Fruit fly (Drosophila melanogaster) whole organism, embryonic: Measurements from ENCODE around the gene CG14252.

Experiments used
- BEAF-32 ChIP-seq: fragments of 200-800 bp; sonication (Bioruptor generic); optimal IDR thresholded peaks from 3 replicates; lab custom pipeline; 2017; ENCODE audit warnings: missing biosample characterization, missing genetic modification characterization, mild to moderate bottlenecking, moderate library complexity, missing genetic modification reagents
- Blimp-1 ChIP-seq: fragments of 200-800 bp; sonication (Bioruptor generic); optimal IDR thresholded peaks from 3 replicates; lab custom pipeline; 2018; ENCODE audit warnings: missing biosample characterization, missing genetic modification characterization, mild to moderate bottlenecking, moderate library complexity, missing genetic modification reagents
- Bteb2 ChIP-seq: fragments of 200-800 bp; sonication (Bioruptor generic); optimal IDR thresholded peaks from 2 replicates; lab custom pipeline; 2016; ENCODE audit warnings: missing biosample characterization, missing genetic modification characterization
- CG10431 ChIP-seq: fragments of 200-800 bp; sonication (Bioruptor generic); optimal IDR thresholded peaks from 3 replicates; lab custom pipeline; 2018; ENCODE audit warnings: missing biosample characterization, mild to moderate bottlenecking, missing genetic modification characterization
- CG10462 ChIP-seq: fragments of 200-800 bp; sonication (Bioruptor generic); optimal IDR thresholded peaks from 2 replicates; lab custom pipeline; 2016; ENCODE audit warnings: missing biosample characterization, missing genetic modification characterization
- CG11504 ChIP-seq: fragments of 200-800 bp; sonication (Bioruptor generic); optimal IDR thresholded peaks from 3 replicates; lab custom pipeline; 2019; ENCODE audit warnings: missing biosample characterization, mild to moderate bottlenecking, missing genetic modification characterization, moderate library complexity
- CG12391 ChIP-seq: fragments of 200-800 bp; sonication (Bioruptor generic); optimal IDR thresholded peaks from 3 replicates; lab custom pipeline; 2018; ENCODE audit warnings: missing biosample characterization, mild to moderate bottlenecking, missing genetic modification characterization, moderate library complexity
- CG12659 ChIP-seq: fragments of 200-800 bp; sonication (Bioruptor generic); optimal IDR thresholded peaks from 3 replicates; lab custom pipeline; 2017; ENCODE audit warnings: mild to moderate bottlenecking, missing biosample characterization, missing genetic modification reagents, missing genetic modification characterization
- CG14710 ChIP-seq: fragments of 200-800 bp; sonication (Bioruptor generic); optimal IDR thresholded peaks from 3 replicates; lab custom pipeline; 2019; ENCODE audit warnings: missing biosample characterization, mild to moderate bottlenecking, missing genetic modification characterization, moderate library complexity
- CG14860 ChIP-seq: fragments of 200-800 bp; sonication (Bioruptor generic); IDR thresholded peaks from 3 replicates; pipeline ENCODE4 v1.3.6; 2022; ENCODE audit warnings: missing biosample characterization, missing genetic modification characterization; ENCODE audit not compliant: partially characterized antibody
- CG30403 ChIP-seq: fragments of 200-800 bp; sonication (Bioruptor generic); optimal IDR thresholded peaks from 3 replicates; lab custom pipeline; 2016; ENCODE audit warnings: missing biosample characterization, missing genetic modification characterization
- CG30431 ChIP-seq: fragments of 200-800 bp; sonication (Bioruptor generic); optimal IDR thresholded peaks from 2 replicates; lab custom pipeline; 2017; ENCODE audit warnings: missing biosample characterization, missing genetic modification characterization
- CG34224 ChIP-seq: fragments of 200-800 bp; sonication (Bioruptor generic); IDR thresholded peaks from 3 replicates; pipeline ENCODE4 v1.3.6; 2022; ENCODE audit warnings: missing biosample characterization, missing genetic modification characterization; ENCODE audit not compliant: partially characterized antibody
- CG3847 ChIP-seq: fragments of 200-800 bp; sonication (Bioruptor generic); IDR thresholded peaks from 2 replicates; pipeline ENCODE4 v1.3.6; 2022; ENCODE audit warnings: missing biosample characterization, missing genetic modification characterization
- CG4360 ChIP-seq: fragments of 200-800 bp; sonication (Bioruptor generic); IDR thresholded peaks from 2 replicates; pipeline ENCODE4 v1.3.6; 2022; ENCODE audit warnings: missing biosample characterization, missing genetic modification characterization
- CG7963 ChIP-seq: fragments of 200-800 bp; sonication (Bioruptor generic); IDR thresholded peaks from 3 replicates; pipeline ENCODE4 v1.3.6; 2022; ENCODE audit warnings: missing biosample characterization, missing genetic modification characterization; ENCODE audit not compliant: partially characterized antibody
- CG9609 ChIP-seq: fragments of 200-800 bp; sonication (Bioruptor generic); optimal IDR thresholded peaks from 3 replicates; lab custom pipeline; 2016; ENCODE audit warnings: missing biosample characterization, missing genetic modification characterization
- D ChIP-seq, 2 experiments: fragments of 200-800 bp in 1 of 2; fragments of >200 bp in 1 of 2; sonication (Bioruptor generic) in 1 of 2; optimal IDR thresholded peaks; 2 replicates in 1 of 2; 3 replicates in 1 of 2; lab custom pipeline; 2017; ENCODE audit warnings: mild to moderate bottlenecking in 1 of 2, missing biosample characterization in 1 of 2, missing genetic modification characterization in 1 of 2, missing genetic modification reagents in 1 of 2
- Eip74EF ChIP-seq, 2 experiments: fragments of 200-800 bp in 1 of 2; fragments of >200 bp in 1 of 2; sonication (Bioruptor generic) in 1 of 2; optimal IDR thresholded peaks; 2 replicates each; lab custom pipeline; 2017 to 2019; ENCODE audit warnings: missing biosample characterization in 2 of 2, missing genetic modification characterization in 2 of 2, mild to moderate bottlenecking in 1 of 2, moderate library complexity in 1 of 2
- MBD-R2 ChIP-seq: fragments of 200-800 bp; sonication (Bioruptor generic); IDR thresholded peaks from 2 replicates; pipeline ENCODE4 v1.3.6; 2022; ENCODE audit warnings: missing biosample characterization, missing genetic modification characterization
- Myb ChIP-seq: fragments of 200-800 bp; sonication (Bioruptor generic); optimal IDR thresholded peaks from 2 replicates; lab custom pipeline; 2016; ENCODE audit warnings: missing biosample characterization, missing genetic modification characterization
- Neu2 ChIP-seq: fragments of 200-800 bp; sonication (Bioruptor generic); optimal IDR thresholded peaks from 3 replicates; lab custom pipeline; 2016; ENCODE audit warnings: missing biosample characterization, missing genetic modification characterization, borderline replicate concordance
- Nf-YC ChIP-seq: fragments of 200-800 bp; optimal IDR thresholded peaks from 3 replicates; lab custom pipeline; 2019; ENCODE audit warnings: missing biosample characterization, mild to moderate bottlenecking, missing genetic modification characterization, moderate library complexity
- Rfx ChIP-seq: fragments of 200-800 bp; sonication (Bioruptor generic); IDR thresholded peaks from 2 replicates; pipeline ENCODE4 v1.3.6; 2022; ENCODE audit warnings: missing biosample characterization, missing genetic modification characterization
- Scr ChIP-seq: fragments of 200-800 bp; sonication (Bioruptor generic); IDR thresholded peaks from 2 replicates; pipeline ENCODE4 v1.3.6; 2022; ENCODE audit warnings: missing biosample characterization, missing genetic modification characterization; ENCODE audit not compliant: partially characterized antibody
- Sry-δ ChIP-seq: fragments of 200-800 bp; sonication (Bioruptor generic); optimal IDR thresholded peaks from 2 replicates; lab custom pipeline; 2016; ENCODE audit warnings: missing biosample characterization, missing genetic modification characterization
- Trl ChIP-seq, 3 experiments: fragments of >200 bp in 2 of 3; fragments of 200-800 bp in 1 of 3; sonication (Bioruptor generic) in 1 of 3; optimal IDR thresholded peaks; 2 replicates in 1 of 3; 3 replicates in 2 of 3; lab custom pipeline; 2016 to 2017; ENCODE audit warnings: missing biosample characterization in 1 of 3, missing genetic modification characterization in 1 of 3
- Xrp1 ChIP-seq: fragments of 200-800 bp; sonication (Bioruptor generic); IDR thresholded peaks from 2 replicates; pipeline ENCODE4 v1.3.6; 2022; ENCODE audit warnings: missing biosample characterization, missing genetic modification characterization
- ato ChIP-seq: fragments of 200-800 bp; sonication (Bioruptor generic); IDR thresholded peaks from 2 replicates; pipeline ENCODE4 v1.3.6; 2022; ENCODE audit warnings: missing biosample characterization, missing genetic modification characterization; ENCODE audit not compliant: partially characterized antibody
- bbx ChIP-seq: fragments of 200-800 bp; sonication (Bioruptor generic); IDR thresholded peaks from 2 replicates; pipeline ENCODE4 v1.3.6; 2022; ENCODE audit warnings: missing biosample characterization, missing genetic modification characterization; ENCODE audit not compliant: partially characterized antibody
- bowl ChIP-seq: fragments of 200-800 bp; sonication (Bioruptor generic); IDR thresholded peaks from 2 replicates; pipeline ENCODE4 v1.3.6; 2022; ENCODE audit warnings: missing biosample characterization, missing genetic modification characterization
- chinmo ChIP-seq: fragments of 200-800 bp; sonication (Bioruptor generic); IDR thresholded peaks from 4 replicates; pipeline ENCODE4 v1.3.6; 2022; ENCODE audit warnings: missing biosample characterization, missing genetic modification characterization; ENCODE audit not compliant: partially characterized antibody
- cwo ChIP-seq: fragments of 200-800 bp; sonication (Bioruptor generic); optimal IDR thresholded peaks from 3 replicates; lab custom pipeline; 2017; ENCODE audit warnings: missing biosample characterization, missing genetic modification characterization, mild to moderate bottlenecking, moderate library complexity, missing genetic modification reagents
- dati ChIP-seq: fragments of 200-800 bp; sonication (Bioruptor generic); IDR thresholded peaks from 2 replicates; pipeline ENCODE4 v1.3.6; 2022; ENCODE audit warnings: missing biosample characterization, missing genetic modification characterization
- eve ChIP-seq, 2 experiments: fragments of >200 bp; optimal IDR thresholded peaks; 2 replicates each; lab custom pipeline; 2017; ENCODE audit warnings: missing biosample characterization in 2 of 2, missing genetic modification characterization in 2 of 2
- exex ChIP-seq: fragments of 200-800 bp; sonication (Bioruptor generic); optimal IDR thresholded peaks from 4 replicates; lab custom pipeline; 2018; ENCODE audit warnings: missing biosample characterization, mild to moderate bottlenecking, missing genetic modification characterization, moderate library complexity
- gfzf ChIP-seq: fragments of 200-800 bp; sonication (Bioruptor generic); optimal IDR thresholded peaks from 2 replicates; lab custom pipeline; 2016; ENCODE audit warnings: missing biosample characterization, mild to moderate bottlenecking, missing genetic modification characterization, moderate library complexity
- her ChIP-seq: fragments of 200-800 bp; sonication (Bioruptor generic); optimal IDR thresholded peaks from 2 replicates; lab custom pipeline; 2016; ENCODE audit warnings: missing biosample characterization, missing genetic modification characterization
- inv ChIP-seq: fragments of 200-800 bp; sonication (Bioruptor generic); IDR thresholded peaks from 2 replicates; pipeline ENCODE4 v1.3.6; 2022; ENCODE audit warnings: missing biosample characterization, missing genetic modification characterization; ENCODE audit not compliant: partially characterized antibody
- lola ChIP-seq, 3 experiments: fragments of >200 bp in 2 of 3; fragments of 200-800 bp in 1 of 3; sonication (Bioruptor generic) in 1 of 3; optimal IDR thresholded peaks; 2 replicates each; lab custom pipeline; 2017 to 2019; ENCODE audit warnings: missing biosample characterization in 3 of 3, missing genetic modification characterization in 3 of 3, mild to moderate bottlenecking in 1 of 3, moderate library complexity in 1 of 3
- mld ChIP-seq: fragments of 200-800 bp; sonication (Bioruptor generic); IDR thresholded peaks from 3 replicates; pipeline ENCODE4 v1.3.6; 2022; ENCODE audit warnings: missing biosample characterization, missing genetic modification characterization; ENCODE audit not compliant: partially characterized antibody
- pzg ChIP-seq: fragments of 200-800 bp; sonication (Bioruptor generic); optimal IDR thresholded peaks from 3 replicates; lab custom pipeline; 2018; ENCODE audit warnings: missing biosample characterization, mild to moderate bottlenecking, missing genetic modification characterization, moderate library complexity
- tll ChIP-seq, 2 experiments: fragments of 200-800 bp in 1 of 2; fragments of >200 bp in 1 of 2; sonication (Bioruptor generic) in 1 of 2; optimal IDR thresholded peaks; 2 replicates each; lab custom pipeline; 2017 to 2019; ENCODE audit warnings: missing biosample characterization in 2 of 2, missing genetic modification characterization in 2 of 2, mild to moderate bottlenecking in 1 of 2, moderate library complexity in 1 of 2
- trh ChIP-seq: fragments of 200-800 bp; sonication (Bioruptor generic); optimal IDR thresholded peaks from 2 replicates; lab custom pipeline; 2016; ENCODE audit warnings: missing biosample characterization, missing genetic modification characterization
- zen2 ChIP-seq: fragments of 200-800 bp; sonication (Bioruptor generic); IDR thresholded peaks from 3 replicates; pipeline ENCODE4 v1.3.6; 2022; ENCODE audit warnings: missing biosample characterization, missing genetic modification characterization; ENCODE audit not compliant: partially characterized antibody

Gene CG14252

dm6 chr3R:26964452-26965133, 19.3 kb downstream of the CG14252 start, which contains the start of gene Tsp97E (continued):
- TF ChIP-seq Neu2 (GFP tag; lab: Kevin White, UChicago) = no peak
- TF ChIP-seq D (optimal IDR thresholded peaks at IDR 0.05; lab: Kevin White, UChicago) = no peak
- TF ChIP-seq D (GFP tag; optimal IDR thresholded peaks at IDR 0.05; lab: Kevin White, UChicago) = no peak
- peak; percentile 12 for TF ChIP-seq CG12391 (tag; lab: Kevin White, UChicago)
- TF ChIP-seq CG10431 (GFP tag; lab: Kevin White, UChicago) = peak; percentile 23
- no peak for TF ChIP-seq trh (GFP tag; lab: Kevin White, UChicago)
- no peak for TF ChIP-seq Trl (optimal IDR thresholded peaks at IDR 0.05; lab: Kevin White, UChicago)
- TF ChIP-seq Trl (GFP tag; optimal IDR thresholded peaks at IDR 0.05; lab: Kevin White, UChicago) = no peak
- 0 out of 2 replicates have a peak, but pooled peaks have one; percentile 14 for TF ChIP-seq Xrp1 (GFP tag; lab: Robert Waterston, UW)
- no peak for TF ChIP-seq cwo (GFP tag; lab: Kevin White, UChicago)
- TF ChIP-seq inv (GFP tag; lab: Robert Waterston, UW) = peak; percentile 63
- peak; percentile 59 for TF ChIP-seq pzg (GFP tag; lab: Kevin White, UChicago)
- TF ChIP-seq lola (GFP tag; optimal IDR thresholded peaks at IDR 0.05; lab: Kevin White, UChicago) = peak in 1 of 3 experiments; percentile 2
- TF ChIP-seq Eip74EF (GFP tag; optimal IDR thresholded peaks at IDR 0.05; lab: Kevin White, UChicago) = peak in 1 of 2 experiments; percentile 94
- TF ChIP-seq mld (GFP tag; lab: Robert Waterston, UW) = peak; percentile 67; the same call in 2 of the 3 replicates
- TF ChIP-seq her (GFP tag; lab: Kevin White, UChicago) = peak; percentile 98
- peak; percentile 54; the same call in 1 of the 3 replicates for TF ChIP-seq zen2 (GFP tag; lab: Robert Waterston, UW)
- no peak for TF ChIP-seq CG9609
- TF ChIP-seq Myb = peak; percentile 23
- peak; percentile 64 for TF ChIP-seq CG14710 (tag; lab: Kevin White, UChicago)
- TF ChIP-seq Bteb2 (GFP tag; lab: Kevin White, UChicago) = no peak
- peak; percentile 78; the same call in 1 of the 4 replicates for TF ChIP-seq chinmo (GFP tag; lab: Robert Waterston, UW)
- TF ChIP-seq MBD-R2 (GFP tag; lab: Robert Waterston, UW) = peak; percentile 12; the same call in 1 of the 2 replicates
- peak; percentile 60 for TF ChIP-seq BEAF-32 (GFP tag; lab: Kevin White, UChicago)
- TF ChIP-seq dati (GFP tag; lab: Robert Waterston, UW) = no peak
- TF ChIP-seq Blimp-1 (GFP tag; lab: Kevin White, UChicago) = peak; percentile 100
- TF ChIP-seq CG4360 (GFP tag; lab: Robert Waterston, UW) = peak; percentile 91
- TF ChIP-seq CG11504 (tag; lab: Kevin White, UChicago) = peak; percentile 32
- no peak for TF ChIP-seq Rfx (GFP tag; lab: Robert Waterston, UW)
- peak; percentile 80 for TF ChIP-seq Sry-δ
- peak; percentile 75; the same call in 1 of the 2 replicates for TF ChIP-seq bbx
- TF ChIP-seq gfzf = peak; percentile 58
- TF ChIP-seq CG3847 (GFP tag; lab: Robert Waterston, UW) = no peak
- no peak for TF ChIP-seq CG30403
- TF ChIP-seq CG10462 (GFP tag; lab: Kevin White, UChicago) = no peak
- peak; percentile 85 for TF ChIP-seq CG14860
- TF ChIP-seq Nf-YC = peak; percentile 38
- TF ChIP-seq bowl (GFP tag; lab: Robert Waterston, UW) = no peak
- peak; percentile 79 for TF ChIP-seq Scr (GFP tag; lab: Robert Waterston, UW)
- TF ChIP-seq eve (GFP tag; optimal IDR thresholded peaks at IDR 0.05; lab: Kevin White, UChicago) = no peak
- TF ChIP-seq exex = no peak
- TF ChIP-seq CG30431 (GFP tag; lab: Kevin White, UChicago) = no peak
- TF ChIP-seq CG7963 = peak; percentile 80; the same call in 2 of the 3 replicates
- peak in 1 of 2 experiments; percentile 6 for TF ChIP-seq tll (GFP tag; optimal IDR thresholded peaks at IDR 0.05; lab: Kevin White, UChicago)
- peak; percentile 86 for TF ChIP-seq CG34224 (GFP tag; lab: Robert Waterston, UW)
- TF ChIP-seq ato (GFP tag; lab: Robert Waterston, UW) = peak; percentile 47
- TF ChIP-seq CG12659 (GFP tag; lab: Kevin White, UChicago) = peak; percentile 40
